Fruit fly (Drosophila melanogaster) whole organism, embryonic: ENCODE results near the gene AIMP2.
A peak's percentile ranks its signal among the peaks of the same experiment; 100 is the strongest.

ENCODE experiments used
- Atf3 ChIP-seq: fragments of 200-800 bp; sonication (Bioruptor generic); optimal IDR thresholded peaks from 3 replicates; lab custom pipeline; 2016; ENCODE audit warnings: missing biosample characterization, missing genetic modification characterization
- CG1024 ChIP-seq: fragments of 200-800 bp; sonication (Bioruptor generic); IDR thresholded peaks from 2 replicates; pipeline ENCODE4 v1.3.6; 2022; ENCODE audit warnings: missing biosample characterization, missing genetic modification characterization
- CG10654 ChIP-seq: fragments of 200-800 bp; sonication (Bioruptor generic); optimal IDR thresholded peaks from 2 replicates; lab custom pipeline; 2016; ENCODE audit warnings: missing biosample characterization, missing genetic modification characterization
- CG11456 ChIP-seq: fragments of 200-800 bp; sonication (Bioruptor generic); IDR thresholded peaks from 3 replicates; pipeline ENCODE4 v1.3.6; 2022; ENCODE audit warnings: missing biosample characterization, missing genetic modification characterization
- CG11696 ChIP-seq: fragments of 200-800 bp; sonication (Bioruptor generic); IDR thresholded peaks from 2 replicates; pipeline ENCODE4 v1.3.6; 2022; ENCODE audit warnings: missing biosample characterization, missing genetic modification characterization
- CG11723 ChIP-seq: fragments of 200-800 bp; sonication (Bioruptor generic); optimal IDR thresholded peaks from 2 replicates; lab custom pipeline; 2017; ENCODE audit warnings: missing biosample characterization, mild to moderate bottlenecking, missing genetic modification characterization
- CG12219 ChIP-seq: fragments of 200-800 bp; sonication (Bioruptor generic); optimal IDR thresholded peaks from 3 replicates; lab custom pipeline; 2018; ENCODE audit warnings: missing biosample characterization, mild to moderate bottlenecking, missing genetic modification characterization
- CG1233 ChIP-seq: fragments of 200-800 bp; sonication (Bioruptor generic); optimal IDR thresholded peaks from 4 replicates; lab custom pipeline; 2018; ENCODE audit warnings: missing biosample characterization, mild to moderate bottlenecking, missing genetic modification characterization
- CG12391 ChIP-seq: fragments of 200-800 bp; sonication (Bioruptor generic); optimal IDR thresholded peaks from 3 replicates; lab custom pipeline; 2018; ENCODE audit warnings: missing biosample characterization, mild to moderate bottlenecking, missing genetic modification characterization, moderate library complexity
- CG13123 ChIP-seq: fragments of 200-800 bp; sonication (Bioruptor generic); optimal IDR thresholded peaks from 2 replicates; lab custom pipeline; 2016; ENCODE audit warnings: missing biosample characterization, missing genetic modification characterization
- CG13775 ChIP-seq: fragments of 200-800 bp; sonication (Bioruptor generic); optimal IDR thresholded peaks from 3 replicates; lab custom pipeline; 2017; ENCODE audit warnings: missing biosample characterization, mild to moderate bottlenecking, missing genetic modification characterization
- CG1603 ChIP-seq: fragments of 200-800 bp; sonication (Bioruptor generic); optimal IDR thresholded peaks from 2 replicates; lab custom pipeline; 2019; ENCODE audit warnings: missing biosample characterization, mild to moderate bottlenecking, missing genetic modification characterization, moderate library complexity
- CG17359 ChIP-seq: fragments of 200-800 bp; sonication (Bioruptor generic); optimal IDR thresholded peaks from 3 replicates; lab custom pipeline; 2018; ENCODE audit warnings: missing biosample characterization, mild to moderate bottlenecking, missing genetic modification characterization, moderate library complexity
- CG2712 ChIP-seq: fragments of 200-800 bp; optimal IDR thresholded peaks from 3 replicates; lab custom pipeline; 2019; ENCODE audit warnings: missing biosample characterization, mild to moderate bottlenecking, missing genetic modification characterization, moderate library complexity
- CG32772 ChIP-seq: fragments of 200-800 bp; sonication (Bioruptor generic); IDR thresholded peaks from 2 replicates; pipeline ENCODE4 v1.3.6; 2022; ENCODE audit warnings: missing biosample characterization, missing genetic modification characterization
- CG34422 ChIP-seq: fragments of 200-800 bp; sonication (Bioruptor generic); IDR thresholded peaks from 3 replicates; pipeline ENCODE4 v1.3.6; 2022; ENCODE audit warnings: missing biosample characterization, missing genetic modification characterization
- CG3995 ChIP-seq: fragments of 200-800 bp; sonication (Bioruptor generic); optimal IDR thresholded peaks from 3 replicates; lab custom pipeline; 2016; ENCODE audit warnings: missing biosample characterization, missing genetic modification characterization
- CG4404 ChIP-seq: fragments of 200-800 bp; sonication (Bioruptor generic); IDR thresholded peaks from 2 replicates; pipeline ENCODE4 v1.3.6; 2022; ENCODE audit warnings: missing biosample characterization, missing genetic modification characterization
- CG7987 ChIP-seq: fragments of 200-800 bp; sonication (Bioruptor generic); optimal IDR thresholded peaks from 2 replicates; lab custom pipeline; 2018; ENCODE audit warnings: missing biosample characterization, mild to moderate bottlenecking, missing genetic modification characterization, moderate library complexity
- CkIIα-i1 ChIP-seq: fragments of 200-800 bp; sonication (Bioruptor generic); IDR thresholded peaks from 2 replicates; pipeline ENCODE4 v1.3.6; 2022; ENCODE audit warnings: missing biosample characterization, missing genetic modification characterization
- Dbx ChIP-seq: fragments of 200-800 bp; sonication (Bioruptor generic); IDR thresholded peaks from 3 replicates; pipeline ENCODE4 v1.3.6; 2022; ENCODE audit warnings: missing biosample characterization, missing genetic modification characterization
- E2f2 ChIP-seq: fragments of 200-800 bp; sonication (Bioruptor generic); IDR thresholded peaks from 2 replicates; pipeline ENCODE4 v1.3.6; 2022; ENCODE audit warnings: missing biosample characterization, missing genetic modification characterization
- Ets65A ChIP-seq: fragments of 200-800 bp; sonication (Bioruptor generic); peaks from one replicate; lab custom pipeline; 2016; ENCODE audit warnings: missing biosample characterization, missing genetic modification characterization
- Hand ChIP-seq: fragments of 200-800 bp; sonication (Bioruptor generic); optimal IDR thresholded peaks from 2 replicates; lab custom pipeline; 2017; ENCODE audit warnings: mild to moderate bottlenecking, missing biosample characterization, missing genetic modification reagents, missing genetic modification characterization
- Hr3 ChIP-seq: fragments of 200-800 bp; sonication (Bioruptor generic); optimal IDR thresholded peaks from 3 replicates; lab custom pipeline; 2016; ENCODE audit warnings: missing biosample characterization, missing genetic modification characterization
- Hr78 ChIP-seq, 2 experiments: fragments of 200-800 bp in 1 of 2; fragments of >200 bp in 1 of 2; sonication (Bioruptor generic) in 1 of 2; optimal IDR thresholded peaks; 2 replicates each; lab custom pipeline; 2017 to 2019; ENCODE audit warnings: missing biosample characterization in 2 of 2, missing genetic modification characterization in 2 of 2, mild to moderate bottlenecking in 1 of 2, moderate library complexity in 1 of 2
- Kr ChIP-seq: fragments of 200-800 bp; sonication (Bioruptor generic); optimal IDR thresholded peaks from 2 replicates; lab custom pipeline; 2017; ENCODE audit warnings: missing biosample characterization, mild to moderate bottlenecking, missing genetic modification characterization
- MESR4 ChIP-seq: fragments of 200-800 bp; sonication (Bioruptor generic); optimal IDR thresholded peaks from 2 replicates; lab custom pipeline; 2018; ENCODE audit warnings: missing biosample characterization, mild to moderate bottlenecking, missing genetic modification characterization, moderate library complexity
- Mrtf ChIP-seq: fragments of 200-800 bp; sonication (Bioruptor generic); IDR thresholded peaks from 3 replicates; pipeline ENCODE4 v1.3.6; 2022; ENCODE audit warnings: missing biosample characterization, missing genetic modification characterization
- NfI ChIP-seq: fragments of 200-800 bp; sonication (Bioruptor generic); optimal IDR thresholded peaks from 3 replicates; lab custom pipeline; 2018; ENCODE audit warnings: missing biosample characterization, mild to moderate bottlenecking, missing genetic modification characterization, moderate library complexity
- Six4 ChIP-seq: fragments of 200-800 bp; sonication (Bioruptor generic); optimal IDR thresholded peaks from 2 replicates; lab custom pipeline; 2016; ENCODE audit warnings: missing biosample characterization, missing genetic modification characterization
- Sox100B ChIP-seq: fragments of 200-800 bp; sonication (Bioruptor generic); optimal IDR thresholded peaks from 3 replicates; lab custom pipeline; 2018; ENCODE audit warnings: missing biosample characterization, mild to moderate bottlenecking, missing genetic modification characterization
- Sry-δ ChIP-seq: fragments of 200-800 bp; sonication (Bioruptor generic); optimal IDR thresholded peaks from 2 replicates; lab custom pipeline; 2016; ENCODE audit warnings: missing biosample characterization, missing genetic modification characterization
- amos ChIP-seq: fragments of 200-800 bp; sonication (Bioruptor generic); IDR thresholded peaks from 2 replicates; pipeline ENCODE4 v1.3.6; 2022; ENCODE audit warnings: missing biosample characterization, missing genetic modification characterization; ENCODE audit not compliant: partially characterized antibody
- ase ChIP-seq: fragments of 200-800 bp; sonication (Bioruptor generic); IDR thresholded peaks from 3 replicates; pipeline ENCODE4 v1.3.6; 2022; ENCODE audit warnings: missing biosample characterization, missing genetic modification characterization
- ci ChIP-seq: fragments of 200-800 bp; sonication (Bioruptor generic); IDR thresholded peaks from 3 replicates; pipeline ENCODE4 v1.3.6; 2022; ENCODE audit warnings: missing biosample characterization, missing genetic modification characterization
- dmrt99B ChIP-seq: fragments of 200-800 bp; sonication (Bioruptor generic); optimal IDR thresholded peaks from 2 replicates; lab custom pipeline; 2018; ENCODE audit warnings: missing biosample characterization, mild to moderate bottlenecking, missing genetic modification characterization, moderate library complexity
- en ChIP-seq: fragments of 200-800 bp; sonication (Bioruptor generic); optimal IDR thresholded peaks from 2 replicates; lab custom pipeline; 2016; ENCODE audit warnings: missing biosample characterization, missing genetic modification characterization
- esg ChIP-seq: fragments of 200-800 bp; sonication (Bioruptor generic); conservative IDR thresholded peaks from 2 replicates; pipeline ENCODE4 v1.3.6; 2022; ENCODE audit warnings: missing biosample characterization, missing genetic modification characterization
- eve ChIP-seq, 2 experiments: fragments of >200 bp; optimal IDR thresholded peaks; 2 replicates each; lab custom pipeline; 2017; ENCODE audit warnings: missing biosample characterization in 2 of 2, missing genetic modification characterization in 2 of 2
- gsb-n ChIP-seq: fragments of 200-800 bp; sonication (Bioruptor generic); optimal IDR thresholded peaks from 3 replicates; lab custom pipeline; 2018; ENCODE audit warnings: missing biosample characterization, mild to moderate bottlenecking, missing genetic modification characterization
- odd ChIP-seq: fragments of 200-800 bp; sonication (Bioruptor generic); optimal IDR thresholded peaks from 2 replicates; lab custom pipeline; 2017; ENCODE audit warnings: missing biosample characterization, mild to moderate bottlenecking, missing genetic modification characterization
- pho ChIP-seq: fragments of 200-800 bp; sonication (Bioruptor generic); optimal IDR thresholded peaks from 2 replicates; lab custom pipeline; 2016; ENCODE audit warnings: missing biosample characterization, missing genetic modification characterization
- pita ChIP-seq: fragments of 200-800 bp; sonication (Bioruptor generic); optimal IDR thresholded peaks from 2 replicates; lab custom pipeline; 2017; ENCODE audit warnings: missing biosample characterization, mild to moderate bottlenecking, missing genetic modification characterization
- sima ChIP-seq: fragments of 200-800 bp; sonication (Bioruptor generic); optimal IDR thresholded peaks from 2 replicates; lab custom pipeline; 2016; ENCODE audit warnings: missing biosample characterization, missing genetic modification characterization
- sr ChIP-seq: fragments of 200-800 bp; sonication (Bioruptor generic); IDR thresholded peaks from 3 replicates; pipeline ENCODE4 v1.3.6; 2022; ENCODE audit warnings: missing biosample characterization, missing genetic modification characterization
- stc ChIP-seq: fragments of 200-800 bp; sonication (Bioruptor generic); IDR thresholded peaks from 2 replicates; pipeline ENCODE4 v1.3.6; 2022; ENCODE audit warnings: missing biosample characterization, missing genetic modification characterization
- twi ChIP-seq: fragments of 200-800 bp; optimal IDR thresholded peaks from 2 replicates; lab custom pipeline; 2019; ENCODE audit warnings: missing biosample characterization, mild to moderate bottlenecking, missing genetic modification characterization, moderate library complexity
- z ChIP-seq: fragments of 200-800 bp; sonication (Bioruptor generic); IDR thresholded peaks from 3 replicates; pipeline ENCODE4 v1.3.6; 2022; ENCODE audit warnings: missing biosample characterization, missing genetic modification characterization
- zf30C ChIP-seq: fragments of 200-800 bp; sonication (Bioruptor generic); optimal IDR thresholded peaks from 3 replicates; lab custom pipeline; 2018; ENCODE audit warnings: missing biosample characterization, mild to moderate bottlenecking, missing genetic modification characterization

The AIMP2 gene

dm6 chr3L:15537916-15538581, 45.4 kb upstream of the AIMP2 start (continued):
- peak; percentile 66 for TF ChIP-seq Hr3 (GFP tag; lab: Kevin White, UChicago)
- no peak for TF ChIP-seq sima (GFP tag; lab: Kevin White, UChicago)
- no peak for TF ChIP-seq sr (GFP tag; lab: Robert Waterston, UW)
- TF ChIP-seq CG1024 (GFP tag; lab: Robert Waterston, UW) = 0 out of 2 replicates have a peak, but pooled peaks have one; percentile 17
- peak; percentile 28; the same call in 2 of the 3 replicates for TF ChIP-seq Dbx (GFP tag; lab: Robert Waterston, UW)
- peak; percentile 33 for TF ChIP-seq CG10654 (GFP tag; lab: Kevin White, UChicago)
- peak; percentile 81 for TF ChIP-seq CG12391 (tag; lab: Kevin White, UChicago)
- no peak for TF ChIP-seq CG32772 (GFP tag; lab: Robert Waterston, UW)
- no peak for TF ChIP-seq Ets65A (GFP tag; lab: Kevin White, UChicago)
- peak; percentile 65 for TF ChIP-seq odd
- peak; percentile 82 for TF ChIP-seq dmrt99B (tag; lab: Kevin White, UChicago)
- TF ChIP-seq CG17359 (tag; lab: Kevin White, UChicago) = peak; percentile 62
- TF ChIP-seq CG12219 (GFP tag; lab: Kevin White, UChicago) = peak; percentile 0
- TF ChIP-seq stc (GFP tag; lab: Robert Waterston, UW) = peak; percentile 62
- no peak for TF ChIP-seq MESR4 (GFP tag; lab: Kevin White, UChicago)
- no peak for TF ChIP-seq Atf3 (GFP tag; lab: Kevin White, UChicago)
- TF ChIP-seq zf30C = peak; percentile 44
- peak; percentile 74 for TF ChIP-seq CG13775
- TF ChIP-seq pho (GFP tag; lab: Kevin White, UChicago) = no peak
- peak; percentile 9 for TF ChIP-seq Sry-δ (GFP tag; lab: Kevin White, UChicago)
- no peak for TF ChIP-seq amos
- TF ChIP-seq CG11723 = peak; percentile 15
- TF ChIP-seq esg (GFP tag; lab: Robert Waterston, UW) = peak; percentile 46
- no peak for TF ChIP-seq CG1603 (tag; lab: Kevin White, UChicago)
- peak; percentile 5 for TF ChIP-seq Hand
- no peak for TF ChIP-seq en (GFP tag; lab: Kevin White, UChicago)
- peak; percentile 32 for TF ChIP-seq NfI
- peak; percentile 41; the same call in 1 of the 3 replicates for TF ChIP-seq ase (GFP tag; lab: Robert Waterston, UW)
- peak in 1 of 2 experiments; percentile 74 for TF ChIP-seq eve (GFP tag; optimal IDR thresholded peaks at IDR 0.05; lab: Kevin White, UChicago)
- TF ChIP-seq Kr (GFP tag; lab: Kevin White, UChicago) = no peak
- peak; percentile 16 for TF ChIP-seq twi (tag; lab: Kevin White, UChicago)
- TF ChIP-seq CG11456 (GFP tag; lab: Robert Waterston, UW) = no peak
- TF ChIP-seq ci (GFP tag; lab: Robert Waterston, UW) = no peak
- TF ChIP-seq CG2712 (tag; lab: Kevin White, UChicago) = peak; percentile 80
- no peak for TF ChIP-seq CG13123 (GFP tag; lab: Kevin White, UChicago)
- peak; percentile 75 for TF ChIP-seq Sox100B
- TF ChIP-seq Mrtf (GFP tag; lab: Robert Waterston, UW) = no peak
- TF ChIP-seq Hr78 (GFP tag; optimal IDR thresholded peaks at IDR 0.05; lab: Kevin White, UChicago) = peak in 1 of 2 experiments; percentile 35
- 0 out of 2 replicates have a peak, but pooled peaks have one; percentile 11 for TF ChIP-seq CG11696 (GFP tag; lab: Robert Waterston, UW)
- no peak for TF ChIP-seq z (GFP tag; lab: Robert Waterston, UW)
- TF ChIP-seq CG1233 (GFP tag; lab: Kevin White, UChicago) = peak; percentile 50
- TF ChIP-seq CkIIα-i1 (GFP tag; lab: Robert Waterston, UW) = no peak
- TF ChIP-seq E2f2 (GFP tag; lab: Robert Waterston, UW) = no peak
- TF ChIP-seq CG3995 (GFP tag; lab: Kevin White, UChicago) = no peak
- peak; percentile 50 for TF ChIP-seq CG4404 (GFP tag; lab: Robert Waterston, UW)
- no peak for TF ChIP-seq CG7987
- peak; percentile 0 for TF ChIP-seq Six4 (GFP tag; lab: Kevin White, UChicago)
- peak; percentile 64 for TF ChIP-seq gsb-n (tag; lab: Kevin White, UChicago)
- TF ChIP-seq CG34422 = no peak
- TF ChIP-seq pita (GFP tag; lab: Kevin White, UChicago) = no peak
